Worm (Caenorhabditis elegans) whole organism, young adult: ENCODE measurements around the gene F10C1.1.

Source experiments
- F22D6.2 ChIP-seq: sonication (generic microtip); optimal IDR thresholded peaks from 2 replicates; lab custom pipeline; 2016; ENCODE audit warnings: mild to moderate bottlenecking, missing genetic modification characterization, missing compliant biosample characterization
- F23B12.7 ChIP-seq: sonication (generic microtip); optimal IDR thresholded peaks from 2 replicates; lab custom pipeline; 2017; ENCODE audit warnings: missing genetic modification characterization, mild to moderate bottlenecking, missing compliant biosample characterization, antibody characterized with exemption, moderate library complexity; ENCODE audit not compliant: insufficient read depth
- F39B2.1 ChIP-seq: fragments of 200-800 bp; sonication (Bioruptor generic); IDR thresholded peaks from 2 replicates; pipeline ENCODE4 v1.3.6; 2022; ENCODE audit warnings: missing genetic modification reagents, missing genetic modification characterization, missing compliant biosample characterization
- F49E8.2 ChIP-seq: sonication (generic microtip); optimal IDR thresholded peaks from 3 replicates; lab custom pipeline; 2017; ENCODE audit warnings: missing genetic modification characterization, mild to moderate bottlenecking, missing compliant biosample characterization, antibody characterized with exemption, moderate library complexity; ENCODE audit not compliant: insufficient read depth
- F57A8.1 ChIP-seq: fragments of 200-800 bp; sonication (Bioruptor generic); optimal IDR thresholded peaks from 2 replicates; lab custom pipeline; 2018; ENCODE audit warnings: mild to moderate bottlenecking, missing genetic modification characterization, moderate library complexity, missing compliant biosample characterization
- K12H6.12 ChIP-seq: fragments of 200-800 bp; sonication (Bioruptor generic); optimal IDR thresholded peaks from 2 replicates; lab custom pipeline; 2018; ENCODE audit warnings: mild to moderate bottlenecking, missing genetic modification characterization, missing compliant biosample characterization
- T26A5.8 ChIP-seq: sonication (generic microtip); optimal IDR thresholded peaks from 2 replicates; lab custom pipeline; 2016; ENCODE audit warnings: missing genetic modification characterization, missing compliant biosample characterization
- Y53F4B.3 ChIP-seq: fragments of 200-800 bp; sonication (Bioruptor generic); IDR thresholded peaks from 2 replicates; pipeline ENCODE4 v1.3.6; 2022; ENCODE audit warnings: missing genetic modification reagents, missing genetic modification characterization, missing compliant biosample characterization
- Y53G8AR.9 ChIP-seq: fragments of 200-800 bp; sonication (Bioruptor generic); conservative IDR thresholded peaks from 2 replicates; pipeline ENCODE4 v1.3.6; 2022; ENCODE audit warnings: missing genetic modification reagents, missing genetic modification characterization, missing compliant biosample characterization
- Y79H2A.3 ChIP-seq: fragments of 200-800 bp; sonication (Bioruptor generic); conservative IDR thresholded peaks from 2 replicates; pipeline ENCODE4 v1.3.6; 2022; ENCODE audit warnings: missing genetic modification reagents, missing genetic modification characterization, missing compliant biosample characterization
- Y95B8A.8 ChIP-seq: fragments of 200-800 bp; sonication (Bioruptor generic); IDR thresholded peaks from 2 replicates; pipeline ENCODE4 v1.3.6; 2022; ENCODE audit warnings: missing genetic modification reagents, missing genetic modification characterization, missing compliant biosample characterization
- ZK185.1 ChIP-seq: sonication (generic microtip); optimal IDR thresholded peaks from 2 replicates; lab custom pipeline; 2016; ENCODE audit warnings: mild to moderate bottlenecking, missing genetic modification characterization, missing compliant biosample characterization; ENCODE audit not compliant: poor library complexity, severe bottlenecking
- ama-1 ChIP-seq, 3 experiments: fragments of 150-350 bp in 1 of 3; sonication (generic microtip) in 2 of 3; optimal IDR thresholded peaks; 2 replicates each; lab custom pipeline; 2014 to 2018; ENCODE audit warnings: missing biosample characterization in 2 of 3, missing genetic modification characterization in 2 of 3, missing genetic modification reagents in 2 of 3
- aptf-3 ChIP-seq: fragments of 200-800 bp; sonication (Bioruptor generic); IDR thresholded peaks from 2 replicates; pipeline ENCODE4 v1.3.6; 2022; ENCODE audit warnings: missing genetic modification characterization, missing compliant biosample characterization
- atf-7 ChIP-seq: sonication (generic microtip); optimal IDR thresholded peaks from 2 replicates; lab custom pipeline; 2017; ENCODE audit warnings: mild to moderate bottlenecking, missing genetic modification characterization, missing compliant biosample characterization
- attf-5 ChIP-seq: fragments of 200-800 bp; sonication (Bioruptor generic); optimal IDR thresholded peaks from 2 replicates; lab custom pipeline; 2018; ENCODE audit warnings: mild to moderate bottlenecking, missing genetic modification characterization, missing compliant biosample characterization
- bed-1 ChIP-seq: fragments of 200-800 bp; sonication (Bioruptor generic); IDR thresholded peaks from 2 replicates; pipeline ENCODE4 v1.3.6; 2022; ENCODE audit warnings: missing genetic modification reagents, missing genetic modification characterization, missing compliant biosample characterization
- cebp-1 ChIP-seq, 2 experiments: fragments of 200-800 bp in 1 of 2; sonication (Bioruptor generic) in 1 of 2; sonication (generic microtip) in 1 of 2; IDR thresholded peaks in 1 of 2; optimal IDR thresholded peaks in 1 of 2; 2 replicates each; pipeline versions ENCODE4 v1.3.6 to Lab custom; 2017 to 2022; ENCODE audit warnings: missing compliant biosample characterization in 2 of 2, missing genetic modification characterization in 2 of 2, mild to moderate bottlenecking in 1 of 2, missing genetic modification reagents in 1 of 2, moderate library complexity in 1 of 2
- ceh-58 ChIP-seq: fragments of 200-800 bp; sonication (Bioruptor generic); IDR thresholded peaks from 2 replicates; pipeline ENCODE4 v1.3.6; 2022; ENCODE audit warnings: missing genetic modification characterization, missing compliant biosample characterization
- die-1 ChIP-seq: sonication (generic microtip); optimal IDR thresholded peaks from 2 replicates; lab custom pipeline; 2016; ENCODE audit warnings: missing genotype, mild to moderate bottlenecking, missing genetic modification characterization, missing compliant biosample characterization
- dox-1 ChIP-seq: fragments of 200-800 bp; sonication (Bioruptor generic); IDR thresholded peaks from 2 replicates; pipeline ENCODE4 v1.3.6; 2022; ENCODE audit warnings: missing genetic modification reagents, missing genetic modification characterization, missing compliant biosample characterization
- efl-1 ChIP-seq: fragments of 150-350 bp; optimal IDR thresholded peaks from 2 replicates; lab custom pipeline; 2014; ENCODE audit warnings: missing biosample characterization, missing genetic modification reagents, missing genetic modification characterization
- egl-18 ChIP-seq: fragments of 200-800 bp; sonication (Bioruptor generic); IDR thresholded peaks from 2 replicates; pipeline ENCODE4 v1.3.6; 2022; ENCODE audit warnings: missing genetic modification reagents, missing genetic modification characterization, missing compliant biosample characterization
- ekl-4 ChIP-seq: fragments of 200-800 bp; sonication (Bioruptor generic); IDR thresholded peaks from 2 replicates; pipeline ENCODE4 v1.3.6; 2022; ENCODE audit warnings: missing genetic modification reagents, missing genetic modification characterization, missing compliant biosample characterization
- fkh-3 ChIP-seq: sonication (generic microtip); optimal IDR thresholded peaks from 2 replicates; lab custom pipeline; 2016; ENCODE audit warnings: mild to moderate bottlenecking, missing genetic modification characterization, missing compliant biosample characterization
- gei-17 ChIP-seq: fragments of 200-800 bp; sonication (Bioruptor generic); optimal IDR thresholded peaks from 2 replicates; lab custom pipeline; 2018; ENCODE audit warnings: mild to moderate bottlenecking, missing genetic modification characterization, missing compliant biosample characterization
- hrde-1 ChIP-seq: sonication (generic microtip); optimal IDR thresholded peaks from 2 replicates; lab custom pipeline; 2016; ENCODE audit warnings: missing genetic modification characterization, mild to moderate bottlenecking, missing compliant biosample characterization, moderate library complexity, missing genotype, missing genetic modification reagents, borderline replicate concordance
- lag-1 ChIP-seq: fragments of 200-800 bp; sonication (Bioruptor generic); IDR thresholded peaks from 2 replicates; pipeline ENCODE4 v1.3.6; 2022; ENCODE audit warnings: missing genetic modification reagents, missing genetic modification characterization, missing compliant biosample characterization
- lir-1 ChIP-seq: fragments of 200-800 bp; sonication (Bioruptor generic); conservative IDR thresholded peaks from 2 replicates; pipeline ENCODE4 v1.3.6; 2022; ENCODE audit warnings: missing genetic modification reagents, missing genetic modification characterization, missing compliant biosample characterization
- mcd-1 ChIP-seq: fragments of 200-800 bp; sonication (Bioruptor generic); IDR thresholded peaks from 2 replicates; pipeline ENCODE4 v1.3.6; 2022; ENCODE audit warnings: missing genetic modification reagents, missing genetic modification characterization, missing compliant biosample characterization
- mxl-1 ChIP-seq: sonication (generic microtip); optimal IDR thresholded peaks from 2 replicates; lab custom pipeline; 2016; ENCODE audit warnings: missing genetic modification characterization, missing compliant biosample characterization
- nfya-1 ChIP-seq: sonication (generic microtip); optimal IDR thresholded peaks from 2 replicates; lab custom pipeline; 2017; ENCODE audit warnings: antibody characterized with exemption, missing compliant biosample characterization, missing genetic modification characterization, borderline replicate concordance; ENCODE audit not compliant: insufficient read depth
- nhr-179 ChIP-seq: sonication (generic microtip); optimal IDR thresholded peaks from 2 replicates; lab custom pipeline; 2016; ENCODE audit warnings: mild to moderate bottlenecking, missing genetic modification characterization, missing compliant biosample characterization
- nhr-27 ChIP-seq: fragments of 200-800 bp; sonication (Bioruptor generic); optimal IDR thresholded peaks from 2 replicates; lab custom pipeline; 2018; ENCODE audit warnings: mild to moderate bottlenecking, missing genetic modification characterization, moderate library complexity, missing compliant biosample characterization
- pha-4 ChIP-seq: fragments of 150-350 bp; sonication (generic microtip); optimal IDR thresholded peaks from 2 replicates; lab custom pipeline; 2014; ENCODE audit warnings: missing biosample characterization, missing genetic modification reagents, missing genetic modification characterization
- repo-1 ChIP-seq: sonication (generic microtip); optimal IDR thresholded peaks from 2 replicates; lab custom pipeline; 2017; ENCODE audit warnings: mild to moderate bottlenecking, missing genetic modification characterization, missing compliant biosample characterization
- sdz-38 ChIP-seq: sonication (generic microtip); optimal IDR thresholded peaks from 2 replicates; lab custom pipeline; 2016; ENCODE audit warnings: missing genotype, missing genetic modification characterization, missing compliant biosample characterization
- snpc-1.3 ChIP-seq: sonication (generic microtip); optimal IDR thresholded peaks from 2 replicates; lab custom pipeline; 2017; ENCODE audit warnings: missing genetic modification characterization, mild to moderate bottlenecking, missing compliant biosample characterization, antibody characterized with exemption, moderate library complexity, missing genotype, missing genetic modification reagents; ENCODE audit not compliant: insufficient read depth
- snpc-4 ChIP-seq, 5 experiments: fragments of 150-350 bp in 1 of 5; sonication (generic microtip) in 4 of 5; optimal IDR thresholded peaks; 2 replicates each; lab custom pipeline; 2014 to 2018; ENCODE audit warnings: missing genetic modification characterization in 5 of 5, missing biosample characterization in 3 of 5, antibody characterized with exemption in 2 of 5, mild to moderate bottlenecking in 2 of 5, missing compliant biosample characterization in 2 of 5, missing genotype in 2 of 5, moderate library complexity in 2 of 5, missing genetic modification reagents in 1 of 5
- somi-1 ChIP-seq: fragments of 200-800 bp; sonication (Bioruptor generic); optimal IDR thresholded peaks from 2 replicates; lab custom pipeline; 2018; ENCODE audit warnings: mild to moderate bottlenecking, missing genetic modification characterization, missing compliant biosample characterization
- sptf-2 ChIP-seq: fragments of 200-800 bp; sonication (Bioruptor generic); optimal IDR thresholded peaks from 2 replicates; lab custom pipeline; 2018; ENCODE audit warnings: mild to moderate bottlenecking, missing genetic modification characterization, missing compliant biosample characterization

F10C1.1 gene

DNA sequence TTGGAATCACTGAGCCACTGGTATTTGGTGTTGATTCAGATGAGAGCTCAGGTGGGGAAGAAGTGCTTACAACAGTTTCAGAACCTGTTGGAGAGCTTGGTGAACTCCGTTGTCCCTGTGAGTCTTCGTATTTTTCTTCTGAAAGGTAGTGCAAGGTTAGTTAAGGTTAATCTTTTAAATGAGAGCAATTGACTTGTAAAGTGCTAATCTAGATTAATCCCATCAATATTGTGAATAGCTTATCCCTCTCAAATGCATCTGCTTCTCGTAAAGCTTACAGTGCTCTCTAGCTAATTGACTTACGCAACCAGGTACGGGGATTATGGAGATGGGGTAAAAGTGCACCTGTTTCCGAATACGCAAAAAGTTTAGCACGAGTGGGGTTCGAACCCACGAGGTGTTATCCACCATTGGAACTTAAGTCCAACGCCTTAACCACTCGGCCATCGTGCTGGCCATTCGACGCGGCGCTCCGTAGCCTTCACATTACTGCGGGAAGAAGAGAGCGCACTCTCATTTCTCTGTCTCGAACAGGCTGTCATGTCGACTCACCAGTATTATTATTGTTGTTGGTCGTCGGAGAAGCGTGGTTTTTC, 1.4 kb upstream of the F10C1.1 start (continued):
- TF ChIP-seq snpc-1.3 (tag; lab: Kevin White, UChicago) (peak; percentile 20), gei-17 (GFP tag; lab: Kevin White, UChicago) (no peak), pha-4 (tag; lab: Kevin White, UChicago) (no peak), F57A8.1 (GFP tag; lab: Kevin White, UChicago) (no peak), aptf-3 (GFP tag; lab: Robert Waterston, UW) (no peak), F23B12.7 (no peak), cebp-1 (GFP tag; IDR thresholded peaks at IDR 0.05; lab: Robert Waterston, UW) (no peak), cebp-1 (tag; optimal IDR thresholded peaks at IDR 0.05; lab: Kevin White, UChicago) (no peak), bed-1 (GFP tag; lab: Robert Waterston, UW) (no peak), nfya-1 (tag; lab: Kevin White, UChicago) (no peak), F39B2.1 (GFP tag; lab: Robert Waterston, UW) (no peak), snpc-4 (GFP tag; optimal IDR thresholded peaks at IDR 0.05; lab: Kevin White, UChicago) (no peak), snpc-4 (tag; optimal IDR thresholded peaks at IDR 0.05; lab: Kevin White, UChicago) (peak in 3 of 4 experiments; percentile 0 to 70 (median 62)), ama-1 (optimal IDR thresholded peaks at IDR 0.05; lab: Kevin White, UChicago) (no peak), ama-1 (GFP tag; optimal IDR thresholded peaks at IDR 0.05; lab: Kevin White, UChicago) (no peak), dox-1 (GFP tag; lab: Robert Waterston, UW) (peak; percentile 73), somi-1 (GFP tag; lab: Kevin White, UChicago) (peak; percentile 57), die-1 (tag; lab: Kevin White, UChicago) (peak; percentile 66), ZK185.1 (tag; lab: Kevin White, UChicago) (peak; percentile 31), ekl-4 (GFP tag; lab: Robert Waterston, UW) (0 out of 2 replicates have a peak, but pooled peaks have one; percentile 11), F49E8.2 (tag; lab: Kevin White, UChicago) (no peak), ceh-58 (GFP tag; lab: Robert Waterston, UW) (no peak), egl-18 (GFP tag; lab: Robert Waterston, UW) (no peak), Y53F4B.3 (GFP tag; lab: Robert Waterston, UW) (peak; percentile 56; the same call in 1 of the 2 replicates), Y95B8A.8 (no peak), Y53G8AR.9 (GFP tag; lab: Robert Waterston, UW) (0 out of 2 replicates have a peak, but pooled peaks have one; percentile 57), mcd-1 (GFP tag; lab: Robert Waterston, UW) (peak; percentile 38; the same call in 1 of the 2 replicates), fkh-3 (peak; percentile 10), nhr-27 (tag; lab: Kevin White, UChicago) (no peak), atf-7 (tag; lab: Kevin White, UChicago) (peak; percentile 6), F22D6.2 (no peak), attf-5 (peak; percentile 35), Y79H2A.3 (GFP tag; lab: Robert Waterston, UW) (peak; percentile 47; the same call in 1 of the 2 replicates), T26A5.8 (tag; lab: Kevin White, UChicago) (no peak), lir-1 (0 out of 2 replicates have a peak, but pooled peaks have one; percentile 8), efl-1 (GFP tag; lab: Kevin White, UChicago) (no peak), hrde-1 (tag; lab: Kevin White, UChicago) (no peak), K12H6.12 (peak; percentile 13), sptf-2 (GFP tag; lab: Kevin White, UChicago) (no peak), sdz-38 (tag; lab: Kevin White, UChicago) (no peak), repo-1 (peak; percentile 2), nhr-179 (no peak), mxl-1 (tag; lab: Kevin White, UChicago) (peak; percentile 30), lag-1 (GFP tag; lab: Robert Waterston, UW) (no peak)
- TF ChIP-seq, all 124 proteins: peak for 51
